Worm (Caenorhabditis elegans): ENCODE results near the gene nhr-197.

The nhr-197 gene

ce11 chrV:15707982-15708381 lies 20.2 kb downstream of the nhr-197 start (continued):
- TF ChIP-seq efl-1 (optimal IDR thresholded peaks at IDR 0.05) (no peak), efl-1 (GFP tag; optimal IDR thresholded peaks at IDR 0.05 in 1 of 2) (peak in 1 of 2 experiments; percentile 21), pqm-1 (tag; optimal IDR thresholded peaks at IDR 0.05) (no peak)

ce11 chrV:15710401-15710800 lies 22.6 kb downstream of the nhr-197 start, which contains the start of gene Y6E2A.1:
TSS of gene Y6E2A.1 (minus strand) at chrV:15710501.
- no peak for TF ChIP-seq mdl-1 (tag; optimal IDR thresholded peaks at IDR 0.05)
- no peak for TF ChIP-seq F16B12.6 (tag; optimal IDR thresholded peaks at IDR 0.05)
- no peak for TF ChIP-seq ztf-11 (tag; optimal IDR thresholded peaks at IDR 0.05)
- TF ChIP-seq ceh-82 (tag; optimal IDR thresholded peaks at IDR 0.05): no peak
- TF ChIP-seq ceh-88 (GFP tag; IDR thresholded peaks at IDR 0.05): no peak
- no peak for TF ChIP-seq nhr-19 (GFP tag; conservative IDR thresholded peaks at IDR 0.05)

- TF ChIP-seq xbp-1 (tag; optimal IDR thresholded peaks at IDR 0.05) (no peak), unc-30 (tag; optimal IDR thresholded peaks at IDR 0.05) (no peak), lsy-2 (tag; optimal IDR thresholded peaks at IDR 0.05) (no peak)
Observed at ce11 chrV:15711898-15712297, 24.1 kb downstream of the nhr-197 start, which contains the start of gene str-101. TSS of gene str-101 (minus strand) at chrV:15711998.

- TF ChIP-seq snpc-4 (tag; optimal IDR thresholded peaks at IDR 0.05) (no peak), nhr-28 (tag; optimal IDR thresholded peaks at IDR 0.05) (no peak), elt-2 (tag; optimal IDR thresholded peaks at IDR 0.05) (peak; percentile 50)
Observed at ce11 chrV:15712385-15712784, 24.6 kb downstream of the nhr-197 start.

ce11 chrV:15715636-15716035 lies 27.9 kb downstream of the nhr-197 start:
- TF ChIP-seq unc-30 (tag; optimal IDR thresholded peaks at IDR 0.05): no peak

- TF ChIP-seq lsy-2 (tag; optimal IDR thresholded peaks at IDR 0.05) (no peak), nhr-85 (tag) (no peak), elt-3 (tag; optimal IDR thresholded peaks at IDR 0.05) (no peak), sptf-1 (tag; optimal IDR thresholded peaks at IDR 0.05) (no peak), unc-62 (GFP tag; optimal IDR thresholded peaks at IDR 0.05) (no peak), fos-1 (tag; optimal IDR thresholded peaks at IDR 0.05) (no peak), nhr-20 (tag; optimal IDR thresholded peaks at IDR 0.05) (no peak), pax-3 (tag; optimal IDR thresholded peaks at IDR 0.05) (no peak), ztf-11 (tag; optimal IDR thresholded peaks at IDR 0.05) (no peak), C16A3.4 (tag; optimal IDR thresholded peaks at IDR 0.05) (no peak), mdl-1 (tag; optimal IDR thresholded peaks at IDR 0.05) (no peak), rnt-1 (tag; optimal IDR thresholded peaks at IDR 0.05) (no peak)
Observed at ce11 chrV:15716679-15717078, 28.9 kb downstream of the nhr-197 start, which contains the start of gene Y6E2A.4. TSS of gene Y6E2A.4 (minus strand) at chrV:15716779.

ce11 chrV:15718562-15718961 lies 30.8 kb downstream of the nhr-197 start, which contains the start of gene Y6E2A.5:
TSS of gene Y6E2A.5 (minus strand) at chrV:15718662.
- TF ChIP-seq tlp-1 (tag; optimal IDR thresholded peaks at IDR 0.05): no peak
- TF ChIP-seq dpl-1 (GFP tag; optimal IDR thresholded peaks at IDR 0.05): no peak
- no peak for TF ChIP-seq nhr-237 (tag; optimal IDR thresholded peaks at IDR 0.05)
- TF ChIP-seq vab-15 (tag; optimal IDR thresholded peaks at IDR 0.05): no peak
- no peak for TF ChIP-seq nhr-11 (tag; optimal IDR thresholded peaks at IDR 0.05)
- TF ChIP-seq jun-1 (tag; optimal IDR thresholded peaks at IDR 0.05): no peak
- TF ChIP-seq zag-1 (tag; optimal IDR thresholded peaks at IDR 0.05): no peak
- TF ChIP-seq lin-39 (tag; optimal IDR thresholded peaks at IDR 0.05): no peak
- TF ChIP-seq fkh-4 (tag; optimal IDR thresholded peaks at IDR 0.05; ENCODE audit: borderline replicate concordance): no peak
- TF ChIP-seq aha-1 (tag; optimal IDR thresholded peaks at IDR 0.05): no peak
- no peak for TF ChIP-seq nhr-71 (tag; optimal IDR thresholded peaks at IDR 0.05)
- TF ChIP-seq nhr-85 (tag): no peak
- no peak for TF ChIP-seq mdl-1 (tag; optimal IDR thresholded peaks at IDR 0.05)
- no peak for TF ChIP-seq lin-13 (GFP tag; optimal IDR thresholded peaks at IDR 0.05)
- TF ChIP-seq tbx-2 (tag; optimal IDR thresholded peaks at IDR 0.05): no peak
- no peak for TF ChIP-seq nhr-19 (GFP tag; conservative IDR thresholded peaks at IDR 0.05)
- no peak for TF ChIP-seq lir-3 (tag; optimal IDR thresholded peaks at IDR 0.05; ENCODE audit: poor library complexity)
- no peak for TF ChIP-seq egl-27 (tag; optimal IDR thresholded peaks at IDR 0.05)

Data from whole organism, L1 larva.